Worm (Caenorhabditis elegans) whole organism, early embryonic: ENCODE data around the gene M106.3.
"Not testable (repeated sequence)": the region's sequence is repeated elsewhere in the genome, so short reads cannot be mapped to it uniquely, and the experiment has no call there.

Experiments used
- B0310.2 ChIP-seq: sonication (generic microtip); optimal IDR thresholded peaks from 2 replicates; lab custom pipeline; 2016; ENCODE audit warnings: mild to moderate bottlenecking, missing genetic modification characterization, missing compliant biosample characterization
- F13C5.2 ChIP-seq: sonication (generic microtip); optimal IDR thresholded peaks from 2 replicates; lab custom pipeline; 2017; ENCODE audit warnings: mild to moderate bottlenecking, missing genetic modification characterization, inconsistent platforms, missing compliant biosample characterization
- aly-1 ChIP-seq: sonication (generic microtip); optimal IDR thresholded peaks from 2 replicates; lab custom pipeline; 2016; ENCODE audit warnings: missing genetic modification characterization, missing compliant biosample characterization
- ama-1 ChIP-seq: fragments of 150-350 bp; optimal IDR thresholded peaks from 2 replicates; lab custom pipeline; 2014
- ceh-13 ChIP-seq: fragments of 200-800 bp; sonication (Bioruptor generic); optimal IDR thresholded peaks from 2 replicates; lab custom pipeline; 2018; ENCODE audit warnings: mild to moderate bottlenecking, missing genetic modification characterization, missing compliant biosample characterization
- ceh-36 ChIP-seq: sonication (generic microtip); optimal IDR thresholded peaks from 2 replicates; lab custom pipeline; 2016; ENCODE audit warnings: missing genetic modification characterization, inconsistent platforms, missing compliant biosample characterization
- ets-7 ChIP-seq: sonication (generic microtip); optimal IDR thresholded peaks from 2 replicates; lab custom pipeline; 2016; ENCODE audit warnings: missing genotype, missing genetic modification characterization, missing compliant biosample characterization
- flt-1 ChIP-seq: fragments of 200-800 bp; sonication (Bioruptor generic); IDR thresholded peaks from 2 replicates; pipeline ENCODE4 v1.3.6; 2022; ENCODE audit warnings: missing genetic modification characterization, missing compliant biosample characterization
- hmbx-1 ChIP-seq: sonication (generic microtip); optimal IDR thresholded peaks from 2 replicates; lab custom pipeline; 2016; ENCODE audit warnings: mild to moderate bottlenecking, missing genetic modification characterization, missing compliant biosample characterization
- hmg-4 ChIP-seq: fragments of 200-800 bp; sonication (Bioruptor generic); optimal IDR thresholded peaks from 2 replicates; lab custom pipeline; 2018; ENCODE audit warnings: mild to moderate bottlenecking, missing genetic modification characterization, missing compliant biosample characterization
- hnd-1 ChIP-seq: sonication (generic microtip); optimal IDR thresholded peaks from 2 replicates; lab custom pipeline; 2016; ENCODE audit warnings: missing genetic modification characterization, missing compliant biosample characterization
- pes-1 ChIP-seq: fragments of 200-800 bp; sonication (Bioruptor generic); IDR thresholded peaks from 2 replicates; pipeline ENCODE4 v1.3.6; 2022; ENCODE audit warnings: missing genetic modification reagents, missing genetic modification characterization, missing compliant biosample characterization
- scrt-1 ChIP-seq: fragments of 200-800 bp; sonication (Bioruptor generic); IDR thresholded peaks from 2 replicates; pipeline ENCODE4 v1.3.6; 2022; ENCODE audit warnings: missing genetic modification characterization, missing compliant biosample characterization
- sea-1 ChIP-seq: fragments of 200-800 bp; sonication (Bioruptor generic); conservative IDR thresholded peaks from 2 replicates; pipeline ENCODE4 v1.3.6; 2022; ENCODE audit warnings: missing genetic modification characterization, missing compliant biosample characterization
- tbx-11 ChIP-seq: fragments of 200-800 bp; sonication (Bioruptor generic); IDR thresholded peaks from 2 replicates; pipeline ENCODE4 v1.3.6; 2022; ENCODE audit warnings: missing genetic modification characterization, missing compliant biosample characterization
- tbx-37 ChIP-seq: fragments of 200-800 bp; sonication (Bioruptor generic); conservative IDR thresholded peaks from 2 replicates; pipeline ENCODE4 v1.3.6; 2022; ENCODE audit warnings: missing genetic modification reagents, missing genetic modification characterization, missing compliant biosample characterization
- tra-4 ChIP-seq: sonication (generic microtip); optimal IDR thresholded peaks from 2 replicates; lab custom pipeline; 2017; ENCODE audit warnings: missing genetic modification characterization, missing compliant biosample characterization

Gene M106.3

ce11 chrII:10860840-10861239, at the start of gene M106.3:
Gene M106.3 (minus strand): TSS chrII:10860909.
- TF ChIP-seq tbx-37 (GFP tag; lab: Robert Waterston, UW) (no peak), pes-1 (GFP tag; lab: Robert Waterston, UW) (no peak), B0310.2 (no peak), hmg-4 (no peak), tra-4 (tag; lab: Kevin White, UChicago) (no peak), hmbx-1 (no peak), F13C5.2 (tag; lab: Kevin White, UChicago) (no peak), aly-1 (tag; lab: Kevin White, UChicago) (no peak), sea-1 (no peak), ceh-13 (GFP tag; lab: Kevin White, UChicago) (no peak)

ce11 chrII:10910219-10910618, 49.5 kb upstream of the M106.3 start, which contains the start of gene sra-11:
Gene sra-11 (minus strand): TSS chrII:10910319.
- TF ChIP-seq flt-1 (GFP tag; lab: Robert Waterston, UW), result no peak
- no peak for TF ChIP-seq pes-1 (GFP tag; lab: Robert Waterston, UW)
- no peak for TF ChIP-seq B0310.2
- TF ChIP-seq ama-1 (lab: Kevin White, UChicago), result no peak
- no peak for TF ChIP-seq hmbx-1

- not testable (repeated sequence) for TF ChIP-seq B0310.2; ceh-36 (tag; lab: Kevin White, UChicago); tra-4 (tag; lab: Kevin White, UChicago)
Observed at ce11 chrII:10904379-10904778, 43.7 kb upstream of the M106.3 start, which contains the start of gene sra-12. Gene sra-12 (minus strand): TSS chrII:10904479.

ce11 chrII:10902104-10902503, 41.4 kb upstream of the M106.3 start, which contains the start of gene gly-1:
Gene gly-1 (minus strand): TSS chrII:10902204.
- TF ChIP-seq tra-4 (tag; lab: Kevin White, UChicago) (no peak), tbx-37 (GFP tag; lab: Robert Waterston, UW) (no peak), aly-1 (tag; lab: Kevin White, UChicago) (no peak), hmg-4 (no peak), ceh-36 (tag; lab: Kevin White, UChicago) (no peak), hmbx-1 (no peak), F13C5.2 (tag; lab: Kevin White, UChicago) (no peak), B0310.2 (no peak)

- TF ChIP-seq sea-1, result no peak
Observed at ce11 chrII:10898998-10899397, 38.3 kb upstream of the M106.3 start.

- TF ChIP-seq hmg-4 (no peak), B0310.2 (no peak), ets-7 (tag; lab: Kevin White, UChicago) (no peak), ama-1 (lab: Kevin White, UChicago) (no peak), tbx-37 (GFP tag; lab: Robert Waterston, UW) (no peak), ceh-13 (GFP tag; lab: Kevin White, UChicago) (no peak), flt-1 (GFP tag; lab: Robert Waterston, UW) (no peak), F13C5.2 (tag; lab: Kevin White, UChicago) (no peak), tbx-11 (GFP tag; lab: Robert Waterston, UW) (no peak), ceh-36 (tag; lab: Kevin White, UChicago) (no peak), hmbx-1 (no peak)
Observed at ce11 chrII:10895959-10896358, 35.2 kb upstream of the M106.3 start.

- TF ChIP-seq hmg-4 (no peak), ama-1 (lab: Kevin White, UChicago) (no peak), tbx-11 (GFP tag; lab: Robert Waterston, UW) (no peak), aly-1 (tag; lab: Kevin White, UChicago) (no peak), sea-1 (no peak), pes-1 (GFP tag; lab: Robert Waterston, UW) (no peak)
Observed at ce11 chrII:10894996-10895395, 34.3 kb upstream of the M106.3 start, which contains the start of gene sra-10. Gene sra-10 (minus strand): TSS chrII:10895096.

- TF ChIP-seq tbx-37 (GFP tag; lab: Robert Waterston, UW), result no peak
- no peak for TF ChIP-seq flt-1 (GFP tag; lab: Robert Waterston, UW)
- no peak for TF ChIP-seq hmbx-1
- TF ChIP-seq tbx-11 (GFP tag; lab: Robert Waterston, UW), result no peak
- TF ChIP-seq ama-1 (lab: Kevin White, UChicago), result no peak
- TF ChIP-seq scrt-1 (GFP tag; lab: Robert Waterston, UW), result no peak
- TF ChIP-seq hmg-4, result no peak
- TF ChIP-seq F13C5.2 (tag; lab: Kevin White, UChicago), result no peak
- no peak for TF ChIP-seq ets-7 (tag; lab: Kevin White, UChicago)
- TF ChIP-seq hnd-1 (tag; lab: Kevin White, UChicago), result no peak
- TF ChIP-seq pes-1 (GFP tag; lab: Robert Waterston, UW), result no peak
- TF ChIP-seq ceh-13 (GFP tag; lab: Kevin White, UChicago), result no peak
- TF ChIP-seq ceh-36 (tag; lab: Kevin White, UChicago), result no peak
- no peak for TF ChIP-seq aly-1 (tag; lab: Kevin White, UChicago)
- TF ChIP-seq B0310.2, result no peak
- TF ChIP-seq sea-1, result no peak
- no peak for TF ChIP-seq tra-4 (tag; lab: Kevin White, UChicago)
Observed at ce11 chrII:10888979-10889378, 28.3 kb upstream of the M106.3 start, which contains the start of gene ptr-8. Gene ptr-8 (plus strand): TSS chrII:10889279.

- TF ChIP-seq hmbx-1 (no peak), aly-1 (tag; lab: Kevin White, UChicago) (no peak), scrt-1 (GFP tag; lab: Robert Waterston, UW) (no peak), pes-1 (GFP tag; lab: Robert Waterston, UW) (no peak), ama-1 (lab: Kevin White, UChicago) (no peak), ceh-13 (GFP tag; lab: Kevin White, UChicago) (no peak), B0310.2 (no peak), F13C5.2 (tag; lab: Kevin White, UChicago) (no peak), tra-4 (tag; lab: Kevin White, UChicago) (no peak)
Observed at ce11 chrII:10887097-10887496, 26.4 kb upstream of the M106.3 start.
